Worm (Caenorhabditis elegans) whole organism, L3 larva: Measurements from ENCODE around the gene smc-4.

Experiments used
- R02D3.7 ChIP-seq: fragments of 150-350 bp; optimal IDR thresholded peaks from 2 replicates; lab custom pipeline; 2014; ENCODE audit warnings: missing biosample characterization, missing genetic modification characterization
- ZK546.5 ChIP-seq: sonication (generic microtip); optimal IDR thresholded peaks from 2 replicates; lab custom pipeline; 2017; ENCODE audit warnings: missing biosample characterization, missing genetic modification characterization
- aly-2 ChIP-seq: fragments of 150-350 bp; optimal IDR thresholded peaks from 2 replicates; lab custom pipeline; 2014; ENCODE audit warnings: missing biosample characterization, missing genetic modification characterization
- ama-1 ChIP-seq: fragments of 150-350 bp; optimal IDR thresholded peaks from 2 replicates; lab custom pipeline; 2018
- ceh-16 ChIP-seq: sonication (generic microtip); optimal IDR thresholded peaks from 2 replicates; lab custom pipeline; 2017; ENCODE audit warnings: missing biosample characterization, missing genetic modification characterization
- ceh-9 ChIP-seq: sonication (generic microtip); optimal IDR thresholded peaks from 2 replicates; lab custom pipeline; 2018; ENCODE audit warnings: missing biosample characterization, missing genetic modification characterization
- egl-27 ChIP-seq: sonication (generic microtip); optimal IDR thresholded peaks from 4 replicates; lab custom pipeline; 2017; ENCODE audit warnings: missing biosample characterization, missing genetic modification reagents, missing genetic modification characterization
- egl-5 ChIP-seq: fragments of 150-350 bp; optimal IDR thresholded peaks from 2 replicates; lab custom pipeline; 2017; ENCODE audit warnings: missing biosample characterization, missing genetic modification reagents, missing genetic modification characterization, inconsistent platforms
- elt-1 ChIP-seq: fragments of 150-350 bp; optimal IDR thresholded peaks from 2 replicates; lab custom pipeline; 2014; ENCODE audit warnings: missing biosample characterization, missing genetic modification characterization
- elt-2 ChIP-seq: sonication (generic microtip); optimal IDR thresholded peaks from 2 replicates; lab custom pipeline; 2016; ENCODE audit warnings: missing genetic modification reagents, mild to moderate bottlenecking, missing genetic modification characterization, missing compliant biosample characterization
- elt-3 ChIP-seq, 3 experiments: fragments of 150-350 bp in 1 of 3; sonication (generic microtip) in 2 of 3; optimal IDR thresholded peaks; 2 replicates in 2 of 3; 4 replicates in 1 of 3; lab custom pipeline; 2014 to 2017; ENCODE audit warnings: missing biosample characterization in 3 of 3, missing genetic modification characterization in 3 of 3
- eor-1 ChIP-seq, 2 experiments: fragments of 150-350 bp; optimal IDR thresholded peaks; 2 replicates each; lab custom pipeline; 2014 to 2018; ENCODE audit warnings: missing biosample characterization in 2 of 2, missing genetic modification characterization in 2 of 2
- fkh-2 ChIP-seq: fragments of 150-350 bp; optimal IDR thresholded peaks from 2 replicates; lab custom pipeline; 2014; ENCODE audit warnings: missing biosample characterization, missing genetic modification reagents, missing genetic modification characterization
- fos-1 ChIP-seq: fragments of 150-350 bp; optimal IDR thresholded peaks from 2 replicates; lab custom pipeline; 2014; ENCODE audit warnings: missing biosample characterization, missing genetic modification characterization
- hmg-11 ChIP-seq: sonication (generic microtip); optimal IDR thresholded peaks from 2 replicates; lab custom pipeline; 2016; ENCODE audit warnings: missing genetic modification characterization, missing compliant biosample characterization
- jun-1 ChIP-seq: fragments of 150-350 bp; optimal IDR thresholded peaks from 2 replicates; lab custom pipeline; 2014; ENCODE audit warnings: missing biosample characterization, missing genetic modification reagents, missing genetic modification characterization
- lin-15B ChIP-seq: fragments of 150-350 bp; optimal IDR thresholded peaks from 2 replicates; lab custom pipeline; 2014; ENCODE audit warnings: missing biosample characterization, missing genetic modification characterization
- lin-39 ChIP-seq: fragments of 150-350 bp; optimal IDR thresholded peaks from 2 replicates; lab custom pipeline; 2018; ENCODE audit warnings: missing biosample characterization, missing genetic modification reagents, missing genetic modification characterization
- lsy-12 ChIP-seq: sonication (generic microtip); optimal IDR thresholded peaks from 2 replicates; lab custom pipeline; 2016; ENCODE audit warnings: mild to moderate bottlenecking, missing genetic modification characterization, missing compliant biosample characterization
- mdl-1 ChIP-seq: fragments of 150-350 bp; optimal IDR thresholded peaks from 2 replicates; lab custom pipeline; 2014; ENCODE audit warnings: missing biosample characterization, missing genetic modification characterization
- mml-1 ChIP-seq: fragments of 150-350 bp; sonication (generic microtip); optimal IDR thresholded peaks from 3 replicates; lab custom pipeline; 2014; ENCODE audit warnings: missing biosample characterization, missing genetic modification characterization
- nfya-1 ChIP-seq: sonication (generic microtip); optimal IDR thresholded peaks from 2 replicates; lab custom pipeline; 2017; ENCODE audit warnings: missing genetic modification characterization, mild to moderate bottlenecking, missing compliant biosample characterization, antibody characterized with exemption, moderate library complexity; ENCODE audit not compliant: insufficient read depth
- nhr-12 ChIP-seq: fragments of 150-350 bp; optimal IDR thresholded peaks from 2 replicates; lab custom pipeline; 2014; ENCODE audit warnings: missing biosample characterization, missing genetic modification characterization
- nhr-23 ChIP-seq: fragments of 150-350 bp; optimal IDR thresholded peaks from 2 replicates; lab custom pipeline; 2014; ENCODE audit warnings: missing biosample characterization, missing genetic modification reagents, missing genetic modification characterization
- nhr-237 ChIP-seq: fragments of 150-350 bp; optimal IDR thresholded peaks from 2 replicates; lab custom pipeline; 2014; ENCODE audit warnings: missing biosample characterization, missing genetic modification characterization
- nhr-25 ChIP-seq: sonication (generic microtip); optimal IDR thresholded peaks from 2 replicates; lab custom pipeline; 2017; ENCODE audit warnings: missing biosample characterization, missing genetic modification characterization
- nhr-28 ChIP-seq: fragments of 150-350 bp; optimal IDR thresholded peaks from 2 replicates; lab custom pipeline; 2014; ENCODE audit warnings: missing biosample characterization, missing genetic modification characterization
- nhr-67 ChIP-seq: fragments of 150-350 bp; optimal IDR thresholded peaks from 2 replicates; lab custom pipeline; 2014; ENCODE audit warnings: missing biosample characterization, missing genetic modification characterization
- pha-4 ChIP-seq: fragments of 150-350 bp; optimal IDR thresholded peaks from 2 replicates; lab custom pipeline; 2014; ENCODE audit warnings: missing biosample characterization, missing genetic modification reagents, missing genetic modification characterization
- pqm-1 ChIP-seq: fragments of 150-350 bp; optimal IDR thresholded peaks from 2 replicates; lab custom pipeline; 2017; ENCODE audit warnings: missing biosample characterization, missing genetic modification characterization, inconsistent platforms
- sea-2 ChIP-seq: fragments of 150-350 bp; sonication (generic microtip); optimal IDR thresholded peaks from 4 replicates; lab custom pipeline; 2014; ENCODE audit warnings: missing biosample characterization, missing genetic modification reagents, missing genetic modification characterization
- skn-1 ChIP-seq: fragments of 150-350 bp; optimal IDR thresholded peaks from 2 replicates; lab custom pipeline; 2014; ENCODE audit warnings: missing biosample characterization, missing genetic modification characterization
- tbx-2 ChIP-seq: sonication (generic microtip); optimal IDR thresholded peaks from 2 replicates; lab custom pipeline; 2016; ENCODE audit warnings: mild to moderate bottlenecking, missing genetic modification characterization, missing compliant biosample characterization
- unc-39 ChIP-seq: sonication (generic microtip); optimal IDR thresholded peaks from 4 replicates; lab custom pipeline; 2017; ENCODE audit warnings: missing biosample characterization, missing genetic modification characterization
- unc-62 ChIP-seq: fragments of 150-350 bp; sonication (generic microtip); optimal IDR thresholded peaks from 4 replicates; lab custom pipeline; 2014; ENCODE audit warnings: missing biosample characterization, missing genetic modification reagents, missing genetic modification characterization
- zag-1 ChIP-seq: fragments of 150-350 bp; optimal IDR thresholded peaks from 2 replicates; lab custom pipeline; 2014; ENCODE audit warnings: missing biosample characterization, missing genetic modification characterization
- ztf-4 ChIP-seq: fragments of 150-350 bp; optimal IDR thresholded peaks from 2 replicates; lab custom pipeline; 2014; ENCODE audit warnings: missing biosample characterization, missing genetic modification characterization

Gene smc-4

DNA sequence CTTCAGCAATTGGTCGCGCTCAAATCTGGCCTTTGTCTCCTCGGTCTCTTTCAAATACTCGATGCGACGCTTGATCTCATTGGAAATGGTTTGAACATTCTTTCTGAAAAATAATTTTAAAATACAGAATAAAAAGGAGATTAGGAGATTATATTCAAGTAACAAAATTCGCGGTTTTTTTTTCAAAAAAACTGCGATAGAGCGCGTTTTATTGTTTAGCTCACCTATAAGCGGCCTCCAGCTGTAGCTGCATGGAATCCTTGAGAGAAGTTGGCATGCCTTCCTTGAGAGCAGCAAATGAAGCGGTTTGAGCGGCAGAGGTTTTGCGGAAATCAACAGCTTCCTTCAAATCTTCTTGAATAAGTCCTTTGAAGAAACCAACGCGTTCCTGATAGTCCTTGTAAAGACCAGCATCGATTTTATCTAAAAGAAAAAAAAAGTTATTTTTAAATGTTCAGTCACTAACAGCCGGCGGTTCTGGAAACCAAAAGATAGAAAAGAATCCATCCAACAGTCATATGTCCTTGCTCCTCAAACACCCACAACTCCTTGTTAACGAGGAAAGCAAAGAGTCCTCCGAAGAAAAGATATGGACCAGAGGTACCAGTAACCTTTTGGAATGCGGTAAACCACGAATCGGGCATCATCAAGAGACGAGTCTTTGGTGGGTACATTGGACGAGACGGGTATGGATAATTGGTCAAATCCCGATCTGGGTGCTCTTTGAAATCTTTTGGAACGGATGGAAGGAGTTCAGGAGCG lies 7.6 kb downstream of the smc-4 start:
- TF ChIP-seq nhr-67 (tag; lab: Kevin White, UChicago) (no peak), pqm-1 (tag; lab: Kevin White, UChicago) (no peak), lsy-12 (no peak), ceh-16 (tag; lab: Kevin White, UChicago) (no peak), nhr-28 (no peak), lin-39 (tag; lab: Kevin White, UChicago) (no peak), mml-1 (tag; lab: Kevin White, UChicago) (no peak)

DNA sequence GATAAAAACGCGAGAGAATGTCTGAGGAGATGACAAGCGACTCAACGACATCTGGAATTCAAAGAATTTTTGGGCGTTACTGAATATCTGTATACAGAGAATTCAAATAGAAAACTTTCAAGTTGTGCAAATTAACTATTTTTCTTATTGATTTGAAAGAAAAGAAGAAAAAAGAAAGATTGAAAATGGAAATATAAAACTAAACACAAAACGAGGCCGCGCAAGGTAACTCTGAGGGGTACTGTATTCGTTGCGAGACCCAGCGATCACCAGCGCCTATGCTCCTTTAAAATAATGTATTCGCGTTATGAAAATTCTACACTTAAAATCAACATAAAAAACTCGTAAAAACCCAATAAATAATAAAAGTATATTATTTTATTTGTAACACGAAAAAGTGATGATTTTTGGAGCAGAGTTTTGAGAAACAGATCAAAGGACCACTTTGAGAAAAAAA lies 8.5 kb downstream of the smc-4 start, which contains the start of gene asb-1:
Gene asb-1 (minus strand): TSS at position 51 of the 457 bp plus-strand sequence.
- no peak for TF ChIP-seq mdl-1 (tag; lab: Kevin White, UChicago)
- no peak for TF ChIP-seq tbx-2 (tag; lab: Kevin White, UChicago)
- TF ChIP-seq nfya-1 = no peak
- no peak for TF ChIP-seq egl-27 (tag; lab: Kevin White, UChicago)
- TF ChIP-seq ceh-9 (tag; lab: Kevin White, UChicago) = no peak
- no peak for TF ChIP-seq aly-2 (tag; lab: Kevin White, UChicago)
- no peak for TF ChIP-seq sea-2
- TF ChIP-seq nhr-28 = no peak
- TF ChIP-seq eor-1 (tag; optimal IDR thresholded peaks at IDR 0.05; lab: Kevin White, UChicago) = no peak
- TF ChIP-seq fos-1 = no peak
- no peak for TF ChIP-seq unc-39 (tag; lab: Kevin White, UChicago)
- TF ChIP-seq lsy-12 = no peak
- TF ChIP-seq nhr-12 (tag; lab: Kevin White, UChicago) = no peak
- no peak for TF ChIP-seq lin-39 (tag; lab: Kevin White, UChicago)
- no peak for TF ChIP-seq hmg-11 (tag; lab: Kevin White, UChicago)
- TF ChIP-seq nhr-23 (tag; lab: Kevin White, UChicago) = no peak

ce11 chrIII:4600139-4600762 lies 12.9 kb downstream of the smc-4 start, which contains the start of gene mab-21:
mab-21 (plus strand) TSS chrIII:4600753.
- TF ChIP-seq nhr-25 (tag; lab: Kevin White, UChicago) (peak; percentile 5), unc-62 (no peak), elt-1 (tag; lab: Kevin White, UChicago) (no peak), ama-1 (no peak), zag-1 (no peak), skn-1 (tag; lab: Kevin White, UChicago) (no peak), ceh-16 (tag; lab: Kevin White, UChicago) (no peak), mdl-1 (tag; lab: Kevin White, UChicago) (no peak), elt-3 (tag; optimal IDR thresholded peaks at IDR 0.05; lab: Kevin White, UChicago) (peak in 1 of 3 experiments; percentile 34), nhr-23 (tag; lab: Kevin White, UChicago) (peak; percentile 0), egl-27 (tag; lab: Kevin White, UChicago) (no peak), pha-4 (tag; lab: Kevin White, UChicago) (no peak), tbx-2 (tag; lab: Kevin White, UChicago) (no peak), nhr-237 (tag; lab: Kevin White, UChicago) (no peak), nhr-67 (tag; lab: Kevin White, UChicago) (no peak), egl-5 (tag; lab: Kevin White, UChicago) (no peak)
- TF ChIP-seq, all 47 proteins: peak for 3

ce11 chrIII:4601286-4601685 lies 14.0 kb downstream of the smc-4 start:
- no peak for TF ChIP-seq lin-39 (tag; lab: Kevin White, UChicago)
- no peak for TF ChIP-seq R02D3.7 (tag; lab: Kevin White, UChicago)
- no peak for TF ChIP-seq fkh-2 (tag; lab: Kevin White, UChicago)
- TF ChIP-seq jun-1 (tag; lab: Kevin White, UChicago) = no peak
- no peak for TF ChIP-seq nhr-28
- TF ChIP-seq nhr-23 (tag; lab: Kevin White, UChicago) = no peak
- TF ChIP-seq nhr-67 (tag; lab: Kevin White, UChicago) = no peak
- no peak for TF ChIP-seq nhr-237 (tag; lab: Kevin White, UChicago)
- no peak for TF ChIP-seq pha-4 (tag; lab: Kevin White, UChicago)
- TF ChIP-seq elt-2 (tag; lab: Kevin White, UChicago) = no peak
- no peak for TF ChIP-seq ztf-4
- TF ChIP-seq lin-15B = no peak
- TF ChIP-seq mml-1 (tag; lab: Kevin White, UChicago) = no peak
- TF ChIP-seq ceh-9 (tag; lab: Kevin White, UChicago) = no peak
- no peak for TF ChIP-seq tbx-2 (tag; lab: Kevin White, UChicago)
- TF ChIP-seq unc-62 = no peak
- no peak for TF ChIP-seq sea-2
- TF ChIP-seq lsy-12 = no peak
- no peak for TF ChIP-seq ZK546.5 (tag; lab: Kevin White, UChicago)
